Worm (Caenorhabditis elegans): Measurements from ENCODE around the gene famh-136.

DNA sequence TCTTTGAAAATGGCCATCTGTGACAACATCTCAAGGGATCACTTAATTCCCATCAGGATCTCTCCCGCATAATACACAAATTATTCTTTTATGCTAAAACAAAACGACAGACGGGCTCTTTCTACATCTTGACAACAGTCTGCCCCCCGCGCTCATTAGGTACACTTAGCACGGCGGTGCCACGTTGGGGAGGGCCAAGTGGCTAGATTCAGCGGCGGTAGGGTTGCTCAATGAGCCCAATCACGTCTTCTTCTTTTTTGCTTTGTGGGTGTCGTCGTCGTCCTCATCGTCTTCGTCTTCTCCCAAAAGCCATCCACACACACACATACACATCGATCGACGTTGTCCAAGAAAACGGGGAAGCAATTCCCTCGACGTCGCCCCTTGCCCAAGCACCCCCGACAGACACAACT is 14.5 kb upstream of the famh-136 start:
- TF ChIP-seq lin-39 (tag; optimal IDR thresholded peaks at IDR 0.05) (peak; percentile 34), egl-27 (tag; optimal IDR thresholded peaks at IDR 0.05) (no peak), nhr-11 (tag; optimal IDR thresholded peaks at IDR 0.05) (no peak), unc-62 (GFP tag; optimal IDR thresholded peaks at IDR 0.05) (no peak), ztf-4 (tag; optimal IDR thresholded peaks at IDR 0.05) (no peak), lin-11 (tag; optimal IDR thresholded peaks at IDR 0.05) (no peak), aly-2 (tag; optimal IDR thresholded peaks at IDR 0.05) (no peak), ZK546.5 (tag; optimal IDR thresholded peaks at IDR 0.05) (no peak), mbf-1 (tag; optimal IDR thresholded peaks at IDR 0.05) (no peak), blmp-1 (tag; optimal IDR thresholded peaks at IDR 0.05; ENCODE audit: insufficient read depth) (no peak), fos-1 (tag; optimal IDR thresholded peaks at IDR 0.05) (no peak), zag-1 (tag; optimal IDR thresholded peaks at IDR 0.05) (peak; percentile 55), lin-13 (GFP tag; optimal IDR thresholded peaks at IDR 0.05) (no peak)

Measured in whole organism, L2 larva.